Worm (Caenorhabditis elegans) whole organism, L3 larva: ENCODE measurements around the gene ule-2.

Experiments used
- R02D3.7 ChIP-seq: fragments of 150-350 bp; optimal IDR thresholded peaks from 2 replicates; lab custom pipeline; 2014; ENCODE audit warnings: missing biosample characterization, missing genetic modification characterization
- ZK546.5 ChIP-seq: sonication (generic microtip); optimal IDR thresholded peaks from 2 replicates; lab custom pipeline; 2017; ENCODE audit warnings: missing biosample characterization, missing genetic modification characterization
- aly-2 ChIP-seq: fragments of 150-350 bp; optimal IDR thresholded peaks from 2 replicates; lab custom pipeline; 2014; ENCODE audit warnings: missing biosample characterization, missing genetic modification characterization
- ama-1 ChIP-seq: fragments of 150-350 bp; optimal IDR thresholded peaks from 2 replicates; lab custom pipeline; 2018
- ceh-28 ChIP-seq: fragments of 150-350 bp; optimal IDR thresholded peaks from 2 replicates; lab custom pipeline; 2014; ENCODE audit warnings: missing biosample characterization, missing genetic modification reagents, missing genetic modification characterization
- ceh-82 ChIP-seq: fragments of 150-350 bp; optimal IDR thresholded peaks from 2 replicates; lab custom pipeline; 2014; ENCODE audit warnings: missing biosample characterization, missing genetic modification characterization
- ceh-9 ChIP-seq: sonication (generic microtip); optimal IDR thresholded peaks from 2 replicates; lab custom pipeline; 2018; ENCODE audit warnings: missing biosample characterization, missing genetic modification characterization
- daf-12 ChIP-seq: fragments of 150-350 bp; optimal IDR thresholded peaks from 2 replicates; lab custom pipeline; 2014; ENCODE audit warnings: missing biosample characterization, missing genetic modification reagents, missing genetic modification characterization
- egl-5 ChIP-seq: fragments of 150-350 bp; optimal IDR thresholded peaks from 2 replicates; lab custom pipeline; 2017; ENCODE audit warnings: missing biosample characterization, missing genetic modification reagents, missing genetic modification characterization, inconsistent platforms
- elt-1 ChIP-seq: fragments of 150-350 bp; optimal IDR thresholded peaks from 2 replicates; lab custom pipeline; 2014; ENCODE audit warnings: missing biosample characterization, missing genetic modification characterization
- elt-3 ChIP-seq, 3 experiments: fragments of 150-350 bp in 1 of 3; sonication (generic microtip) in 2 of 3; optimal IDR thresholded peaks; 2 replicates in 2 of 3; 4 replicates in 1 of 3; lab custom pipeline; 2014 to 2017; ENCODE audit warnings: missing biosample characterization in 3 of 3, missing genetic modification characterization in 3 of 3
- fkh-2 ChIP-seq: fragments of 150-350 bp; optimal IDR thresholded peaks from 2 replicates; lab custom pipeline; 2014; ENCODE audit warnings: missing biosample characterization, missing genetic modification reagents, missing genetic modification characterization
- fos-1 ChIP-seq: fragments of 150-350 bp; optimal IDR thresholded peaks from 2 replicates; lab custom pipeline; 2014; ENCODE audit warnings: missing biosample characterization, missing genetic modification characterization
- hmg-11 ChIP-seq: sonication (generic microtip); optimal IDR thresholded peaks from 2 replicates; lab custom pipeline; 2016; ENCODE audit warnings: missing genetic modification characterization, missing compliant biosample characterization
- jun-1 ChIP-seq: fragments of 150-350 bp; optimal IDR thresholded peaks from 2 replicates; lab custom pipeline; 2014; ENCODE audit warnings: missing biosample characterization, missing genetic modification reagents, missing genetic modification characterization
- lin-15B ChIP-seq: fragments of 150-350 bp; optimal IDR thresholded peaks from 2 replicates; lab custom pipeline; 2014; ENCODE audit warnings: missing biosample characterization, missing genetic modification characterization
- lin-39 ChIP-seq: fragments of 150-350 bp; optimal IDR thresholded peaks from 2 replicates; lab custom pipeline; 2018; ENCODE audit warnings: missing biosample characterization, missing genetic modification reagents, missing genetic modification characterization
- lsy-12 ChIP-seq: sonication (generic microtip); optimal IDR thresholded peaks from 2 replicates; lab custom pipeline; 2016; ENCODE audit warnings: mild to moderate bottlenecking, missing genetic modification characterization, missing compliant biosample characterization
- mdl-1 ChIP-seq: fragments of 150-350 bp; optimal IDR thresholded peaks from 2 replicates; lab custom pipeline; 2014; ENCODE audit warnings: missing biosample characterization, missing genetic modification characterization
- mml-1 ChIP-seq: fragments of 150-350 bp; sonication (generic microtip); optimal IDR thresholded peaks from 3 replicates; lab custom pipeline; 2014; ENCODE audit warnings: missing biosample characterization, missing genetic modification characterization
- nfya-1 ChIP-seq: sonication (generic microtip); optimal IDR thresholded peaks from 2 replicates; lab custom pipeline; 2017; ENCODE audit warnings: missing genetic modification characterization, mild to moderate bottlenecking, missing compliant biosample characterization, antibody characterized with exemption, moderate library complexity; ENCODE audit not compliant: insufficient read depth
- nhr-11 ChIP-seq: fragments of 150-350 bp; optimal IDR thresholded peaks from 2 replicates; lab custom pipeline; 2014; ENCODE audit warnings: missing biosample characterization, missing genetic modification characterization
- nhr-12 ChIP-seq: fragments of 150-350 bp; optimal IDR thresholded peaks from 2 replicates; lab custom pipeline; 2014; ENCODE audit warnings: missing biosample characterization, missing genetic modification characterization
- nhr-237 ChIP-seq: fragments of 150-350 bp; optimal IDR thresholded peaks from 2 replicates; lab custom pipeline; 2014; ENCODE audit warnings: missing biosample characterization, missing genetic modification characterization
- nhr-25 ChIP-seq: sonication (generic microtip); optimal IDR thresholded peaks from 2 replicates; lab custom pipeline; 2017; ENCODE audit warnings: missing biosample characterization, missing genetic modification characterization
- nhr-28 ChIP-seq: fragments of 150-350 bp; optimal IDR thresholded peaks from 2 replicates; lab custom pipeline; 2014; ENCODE audit warnings: missing biosample characterization, missing genetic modification characterization
- nhr-43 ChIP-seq: sonication (generic microtip); optimal IDR thresholded peaks from 2 replicates; lab custom pipeline; 2016; ENCODE audit warnings: mild to moderate bottlenecking, missing genetic modification characterization, missing compliant biosample characterization; ENCODE audit not compliant: poor library complexity, severe bottlenecking
- nhr-67 ChIP-seq: fragments of 150-350 bp; optimal IDR thresholded peaks from 2 replicates; lab custom pipeline; 2014; ENCODE audit warnings: missing biosample characterization, missing genetic modification characterization
- nhr-76 ChIP-seq: fragments of 150-350 bp; sonication (generic microtip); optimal IDR thresholded peaks from 5 replicates; lab custom pipeline; 2014; ENCODE audit warnings: missing biosample characterization, missing genetic modification characterization
- pha-4 ChIP-seq: fragments of 150-350 bp; optimal IDR thresholded peaks from 2 replicates; lab custom pipeline; 2014; ENCODE audit warnings: missing biosample characterization, missing genetic modification reagents, missing genetic modification characterization
- pqm-1 ChIP-seq: fragments of 150-350 bp; optimal IDR thresholded peaks from 2 replicates; lab custom pipeline; 2017; ENCODE audit warnings: missing biosample characterization, missing genetic modification characterization, inconsistent platforms
- sea-2 ChIP-seq: fragments of 150-350 bp; sonication (generic microtip); optimal IDR thresholded peaks from 4 replicates; lab custom pipeline; 2014; ENCODE audit warnings: missing biosample characterization, missing genetic modification reagents, missing genetic modification characterization
- skn-1 ChIP-seq: fragments of 150-350 bp; optimal IDR thresholded peaks from 2 replicates; lab custom pipeline; 2014; ENCODE audit warnings: missing biosample characterization, missing genetic modification characterization
- unc-39 ChIP-seq: sonication (generic microtip); optimal IDR thresholded peaks from 4 replicates; lab custom pipeline; 2017; ENCODE audit warnings: missing biosample characterization, missing genetic modification characterization
- unc-62 ChIP-seq: fragments of 150-350 bp; sonication (generic microtip); optimal IDR thresholded peaks from 4 replicates; lab custom pipeline; 2014; ENCODE audit warnings: missing biosample characterization, missing genetic modification reagents, missing genetic modification characterization
- zag-1 ChIP-seq: fragments of 150-350 bp; optimal IDR thresholded peaks from 2 replicates; lab custom pipeline; 2014; ENCODE audit warnings: missing biosample characterization, missing genetic modification characterization
- ztf-4 ChIP-seq: fragments of 150-350 bp; optimal IDR thresholded peaks from 2 replicates; lab custom pipeline; 2014; ENCODE audit warnings: missing biosample characterization, missing genetic modification characterization

Gene ule-2

ce11 chrIV:14621117-14621516 is 13.8 kb upstream of the ule-2 start:
- TF ChIP-seq egl-5 (tag; lab: Kevin White, UChicago), result no peak
- no peak for TF ChIP-seq ztf-4 (tag; lab: Kevin White, UChicago)
- no peak for TF ChIP-seq daf-12 (tag; lab: Kevin White, UChicago)
- TF ChIP-seq elt-1 (tag; lab: Kevin White, UChicago), result no peak

- no peak for TF ChIP-seq nhr-237
- no peak for TF ChIP-seq fos-1
- no peak for TF ChIP-seq elt-3 (tag; optimal IDR thresholded peaks at IDR 0.05; lab: Kevin White, UChicago)
- TF ChIP-seq unc-62, result no peak
- TF ChIP-seq pha-4 (tag; lab: Kevin White, UChicago), result no peak
- TF ChIP-seq lin-39, result peak; percentile 66
- TF ChIP-seq lsy-12, result no peak
- no peak for TF ChIP-seq nhr-67
- no peak for TF ChIP-seq sea-2 (GFP tag; lab: Kevin White, UChicago)
- peak; percentile 61 for TF ChIP-seq nhr-11
- TF ChIP-seq egl-5 (tag; lab: Kevin White, UChicago), result no peak
- peak; percentile 41 for TF ChIP-seq nfya-1 (tag; lab: Kevin White, UChicago)
- no peak for TF ChIP-seq nhr-12 (tag; lab: Kevin White, UChicago)
- no peak for TF ChIP-seq aly-2 (tag; lab: Kevin White, UChicago)
- TF ChIP-seq, all 47 proteins: peak for 3
These were observed 12.8 kb upstream of the ule-2 start for ce11 chrIV:14622109-14622508.

ce11 chrIV:14631726-14632125 is 3.2 kb upstream of the ule-2 start:
- TF ChIP-seq ZK546.5 (tag; lab: Kevin White, UChicago) (no peak), R02D3.7 (tag; lab: Kevin White, UChicago) (no peak), pha-4 (tag; lab: Kevin White, UChicago) (no peak), fos-1 (no peak)

ce11 chrIV:14632799-14633198 is 2.1 kb upstream of the ule-2 start, which contains the start of gene irld-4:
irld-4 (plus strand) TSS chrIV:14633099.
- TF ChIP-seq pqm-1 (no peak), ZK546.5 (tag; lab: Kevin White, UChicago) (no peak), nhr-43 (no peak), nhr-25 (tag; lab: Kevin White, UChicago) (no peak), egl-5 (tag; lab: Kevin White, UChicago) (no peak)

ce11 chrIV:14637413-14637812 is 2.5 kb downstream of the ule-2 start, which contains the start of gene srlf-27:
srlf-27 (plus strand) TSS chrIV:14637713.
- no peak for TF ChIP-seq ceh-9 (tag; lab: Kevin White, UChicago)
- no peak for TF ChIP-seq mdl-1 (tag; lab: Kevin White, UChicago)
- no peak for TF ChIP-seq jun-1 (tag; lab: Kevin White, UChicago)
- TF ChIP-seq pha-4 (tag; lab: Kevin White, UChicago), result no peak
- TF ChIP-seq nhr-28 (tag; lab: Kevin White, UChicago), result no peak
- no peak for TF ChIP-seq hmg-11 (tag; lab: Kevin White, UChicago)
- no peak for TF ChIP-seq ceh-82 (tag; lab: Kevin White, UChicago)
- TF ChIP-seq nhr-12 (tag; lab: Kevin White, UChicago), result no peak
- no peak for TF ChIP-seq lin-15B (tag; lab: Kevin White, UChicago)
- no peak for TF ChIP-seq elt-3 (tag; optimal IDR thresholded peaks at IDR 0.05; lab: Kevin White, UChicago)
- TF ChIP-seq ztf-4 (tag; lab: Kevin White, UChicago), result no peak
- no peak for TF ChIP-seq nhr-67
- TF ChIP-seq ama-1 (lab: Kevin White, UChicago), result no peak
- no peak for TF ChIP-seq ceh-28 (tag; lab: Kevin White, UChicago)
- no peak for TF ChIP-seq aly-2 (tag; lab: Kevin White, UChicago)

- no peak for TF ChIP-seq ztf-4 (tag; lab: Kevin White, UChicago)
- no peak for TF ChIP-seq ceh-9 (tag; lab: Kevin White, UChicago)
- no peak for TF ChIP-seq unc-39 (tag; lab: Kevin White, UChicago)
- TF ChIP-seq nhr-43, result no peak
- no peak for TF ChIP-seq mml-1 (tag; lab: Kevin White, UChicago)
- TF ChIP-seq fkh-2 (tag; lab: Kevin White, UChicago), result no peak
- TF ChIP-seq fos-1, result no peak
- TF ChIP-seq nhr-76 (tag; lab: Kevin White, UChicago), result no peak
- no peak for TF ChIP-seq ceh-28 (tag; lab: Kevin White, UChicago)
- TF ChIP-seq lsy-12, result no peak
- TF ChIP-seq lin-15B (tag; lab: Kevin White, UChicago), result no peak
- TF ChIP-seq zag-1, result no peak
- TF ChIP-seq skn-1 (tag; lab: Kevin White, UChicago), result no peak
- TF ChIP-seq nhr-12 (tag; lab: Kevin White, UChicago), result no peak
- no peak for TF ChIP-seq ama-1 (lab: Kevin White, UChicago)
These were observed 18.1 kb downstream of the ule-2 start, which contains the start of gene talp-3 for ce11 chrIV:14653066-14653465. talp-3 (minus strand) TSS chrIV:14653380.
